Fruit fly (Drosophila melanogaster) Kc167 (cell line): ENCODE measurements around the gene Shaw.

Source experiments
- Myc ChIP-seq: fragments of >200 bp; optimal IDR thresholded peaks from 2 replicates; lab custom pipeline; 2017; ENCODE audit warnings: missing external identifiers
- insv ChIP-seq: fragments of >200 bp; optimal IDR thresholded peaks from 3 replicates; lab custom pipeline; 2018; ENCODE audit warnings: missing external identifiers
- psq ChIP-seq: fragments of >200 bp; optimal IDR thresholded peaks from 2 replicates; lab custom pipeline; 2017; ENCODE audit warnings: missing external identifiers
- ttk ChIP-seq: sonication (Bioruptor generic); optimal IDR thresholded peaks from 2 replicates; lab custom pipeline; 2017; ENCODE audit warnings: missing external identifiers

DNA sequence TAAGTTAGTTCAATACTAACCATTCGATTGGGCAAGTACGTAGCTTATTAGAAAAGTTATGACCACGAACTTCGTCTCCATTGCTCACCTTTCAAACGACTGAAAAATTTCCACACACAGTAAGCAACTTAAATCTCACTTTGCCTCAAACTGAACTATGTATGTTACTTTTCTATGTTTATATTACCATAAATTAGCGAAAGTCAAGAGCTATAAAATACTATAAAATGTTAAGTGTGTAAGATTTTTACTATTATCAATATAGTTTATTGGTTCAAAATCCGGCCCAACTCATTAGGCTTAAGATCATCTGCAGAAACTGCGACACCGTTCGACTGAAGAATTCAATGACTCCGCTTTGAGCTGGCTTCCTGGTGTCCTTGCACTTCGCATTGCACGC lies 49.5 kb upstream of the Shaw start, which contains the start of gene Sfp24Ba:
- TF ChIP-seq ttk (lab: Kevin White, UChicago) (no peak), Myc (lab: Kevin White, UChicago) (no peak), psq (lab: Kevin White, UChicago) (no peak), insv (lab: Kevin White, UChicago) (no peak)
